Worm (Caenorhabditis elegans) whole organism, L4 larva: ENCODE data around the gene natc-2.

Source experiments
- ceh-44 ChIP-seq: fragments of 200-800 bp; sonication (Bioruptor generic); IDR thresholded peaks from 2 replicates; pipeline ENCODE4 v1.3.6; 2022; ENCODE audit warnings: missing genetic modification reagents, missing genetic modification characterization, missing compliant biosample characterization
- dpl-1 ChIP-seq: fragments of 150-350 bp; optimal IDR thresholded peaks from 2 replicates; lab custom pipeline; 2014; ENCODE audit warnings: missing biosample characterization, missing genetic modification reagents, missing genetic modification characterization
- egl-27 ChIP-seq: sonication (generic microtip); optimal IDR thresholded peaks from 3 replicates; lab custom pipeline; 2017; ENCODE audit warnings: missing biosample characterization, missing genetic modification reagents, missing genetic modification characterization
- lin-39 ChIP-seq: fragments of 150-350 bp; optimal IDR thresholded peaks from 2 replicates; lab custom pipeline; 2014; ENCODE audit warnings: missing biosample characterization, missing genetic modification reagents, missing genetic modification characterization
- lir-3 ChIP-seq: sonication (generic microtip); optimal IDR thresholded peaks from 2 replicates; lab custom pipeline; 2016; ENCODE audit warnings: mild to moderate bottlenecking, missing genetic modification characterization, missing compliant biosample characterization
- lsy-2 ChIP-seq, 2 experiments: fragments of 150-350 bp in 1 of 2; sonication (generic microtip) in 1 of 2; optimal IDR thresholded peaks; 2 replicates each; lab custom pipeline; 2014 to 2017; ENCODE audit warnings: missing biosample characterization in 2 of 2, missing genetic modification characterization in 2 of 2
- nhr-11 ChIP-seq: fragments of 150-350 bp; optimal IDR thresholded peaks from 2 replicates; lab custom pipeline; 2014; ENCODE audit warnings: missing biosample characterization, missing genetic modification characterization
- unc-130 ChIP-seq: sonication (generic microtip); optimal IDR thresholded peaks from 2 replicates; lab custom pipeline; 2016; ENCODE audit warnings: missing genetic modification reagents, missing genetic modification characterization, missing compliant biosample characterization
- ztf-11 ChIP-seq: fragments of 150-350 bp; optimal IDR thresholded peaks from 2 replicates; lab custom pipeline; 2014; ENCODE audit warnings: missing biosample characterization, missing genetic modification characterization

DNA sequence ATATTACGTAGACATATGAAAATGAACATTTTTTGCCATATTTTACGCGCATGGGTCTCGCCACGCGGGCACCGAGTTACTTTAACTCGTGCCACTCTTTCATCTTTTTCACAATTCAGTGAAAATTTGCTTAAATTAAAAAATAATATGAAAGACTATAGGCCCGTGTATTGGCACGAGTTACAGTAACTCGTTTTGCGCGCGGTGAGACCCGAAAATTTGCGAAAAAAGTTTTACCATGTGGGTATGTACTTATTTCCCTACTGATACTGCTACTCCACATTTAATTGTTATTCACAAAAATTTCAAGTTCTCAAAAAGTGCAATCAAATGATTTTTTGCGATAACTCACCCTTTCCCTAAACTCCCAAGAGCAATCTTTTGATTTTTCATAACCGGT is 23.9 kb downstream of the natc-2 start:
- TF ChIP-seq lin-39 = no peak
- no peak for TF ChIP-seq ceh-44 (GFP tag; lab: Robert Waterston, UW)
- TF ChIP-seq unc-130 (GFP tag; lab: Kevin White, UChicago) = no peak
- no peak for TF ChIP-seq nhr-11 (tag; lab: Kevin White, UChicago)
- TF ChIP-seq egl-27 (tag; lab: Kevin White, UChicago) = no peak
- no peak for TF ChIP-seq lsy-2 (tag; optimal IDR thresholded peaks at IDR 0.05; lab: Kevin White, UChicago)
- no peak for TF ChIP-seq lir-3
- TF ChIP-seq ztf-11 (tag; lab: Kevin White, UChicago) = no peak
- TF ChIP-seq dpl-1 (GFP tag; lab: Kevin White, UChicago) = no peak
